Worm (Caenorhabditis elegans): ENCODE data around the gene col-129.

DNA sequence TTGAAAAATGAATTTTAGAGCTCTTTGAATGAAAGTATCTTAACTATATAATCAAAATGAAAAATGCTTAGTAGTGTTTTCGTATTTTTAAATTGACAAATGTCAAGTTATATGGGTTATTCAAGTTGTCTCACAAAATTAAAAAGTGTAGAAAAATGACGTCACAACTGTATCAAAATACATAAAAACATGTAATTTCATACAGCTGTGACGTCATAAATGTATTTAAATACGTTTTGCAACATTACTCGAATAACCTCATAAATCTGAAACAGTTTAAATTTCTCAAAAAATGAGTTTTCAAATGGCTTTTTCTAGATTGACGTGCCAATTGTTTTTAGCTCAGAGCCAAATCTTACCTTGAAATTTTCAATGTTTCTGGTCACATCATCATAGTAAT lies 496 bp downstream of the col-129 start:
- TF ChIP-seq tbx-11 (GFP tag; IDR thresholded peaks at IDR 0.05) (no peak), ama-1 (optimal IDR thresholded peaks at IDR 0.05) (no peak), pes-1 (GFP tag; IDR thresholded peaks at IDR 0.05) (no peak), tbx-37 (GFP tag; conservative IDR thresholded peaks at IDR 0.05) (no peak), B0310.2 (tag; optimal IDR thresholded peaks at IDR 0.05) (no peak), ets-7 (tag; optimal IDR thresholded peaks at IDR 0.05) (no peak), aly-1 (tag; optimal IDR thresholded peaks at IDR 0.05) (no peak), hmg-4 (GFP tag; optimal IDR thresholded peaks at IDR 0.05) (no peak), hmbx-1 (tag; optimal IDR thresholded peaks at IDR 0.05) (no peak), flt-1 (GFP tag; IDR thresholded peaks at IDR 0.05) (no peak), ceh-36 (tag; optimal IDR thresholded peaks at IDR 0.05) (no peak), ceh-13 (GFP tag; optimal IDR thresholded peaks at IDR 0.05) (no peak)

Data from whole organism, early embryonic.